Fruit fly (Drosophila melanogaster): Measurements from ENCODE around the gene grp.
A peak's percentile ranks its signal among the peaks of the same experiment; 100 is the strongest.

grp gene

dm6 chr2L:16672290-16672689 lies 7.6 kb upstream of the grp start:
- TF ChIP-seq pros (GFP tag; optimal IDR thresholded peaks at IDR 0.05) (no peak), Ada2b (GFP tag; IDR thresholded peaks at IDR 0.05) (0 out of 2 replicates have a peak, but pooled peaks have one; percentile 7), lab (GFP tag; optimal IDR thresholded peaks at IDR 0.05) (no peak), CG15514 (GFP tag; optimal IDR thresholded peaks at IDR 0.05) (no peak), Sry-δ (GFP tag; optimal IDR thresholded peaks at IDR 0.05) (no peak), tin (GFP tag; optimal IDR thresholded peaks at IDR 0.05) (no peak), Drgx (GFP tag; IDR thresholded peaks at IDR 0.05) (peak; percentile 52), dysf (GFP tag; IDR thresholded peaks at IDR 0.05) (0 out of 3 replicates have a peak, but pooled peaks have one; percentile 14), CG2116 (GFP tag; optimal IDR thresholded peaks at IDR 0.05) (no peak), Six4 (GFP tag; optimal IDR thresholded peaks at IDR 0.05) (no peak), sens (GFP tag) (peak; percentile 73)

- no peak for TF ChIP-seq sqz (GFP tag; optimal IDR thresholded peaks at IDR 0.05)
- no peak for TF ChIP-seq TFAM (GFP tag; optimal IDR thresholded peaks at IDR 0.05)
- no peak for TF ChIP-seq Gug (GFP tag; IDR thresholded peaks at IDR 0.05)
- TF ChIP-seq YL-1 (GFP tag; optimal IDR thresholded peaks at IDR 0.05) = peak; percentile 56
- no peak for TF ChIP-seq Stat92E (GFP tag; optimal IDR thresholded peaks at IDR 0.05)
- no peak for TF ChIP-seq Bdp1 (GFP tag; optimal IDR thresholded peaks at IDR 0.05)
- TF ChIP-seq MESR4 (GFP tag; optimal IDR thresholded peaks at IDR 0.05) = peak; percentile 72
- TF ChIP-seq CG5245 (GFP tag; optimal IDR thresholded peaks at IDR 0.05) = no peak
- peak; percentile 86 for TF ChIP-seq vnd (GFP tag; IDR thresholded peaks at IDR 0.05; ENCODE audit: partially characterized antibody)
- TF ChIP-seq mld (GFP tag; IDR thresholded peaks at IDR 0.05; ENCODE audit: partially characterized antibody) = peak; percentile 70; the same call in 2 of the 3 replicates
- no peak for TF ChIP-seq tap (tag; optimal IDR thresholded peaks at IDR 0.05)
- peak; percentile 18 for TF ChIP-seq caup (GFP tag; optimal IDR thresholded peaks at IDR 0.05; ENCODE audit: severe bottlenecking)
- TF ChIP-seq cas (GFP tag; IDR thresholded peaks at IDR 0.05) = no peak
- no peak for TF ChIP-seq CG10147 (GFP tag; optimal IDR thresholded peaks at IDR 0.05)
- TF ChIP-seq phol (tag; optimal IDR thresholded peaks at IDR 0.05) = peak; percentile 10
- TF ChIP-seq lbe (GFP tag; optimal IDR thresholded peaks at IDR 0.05) = peak; percentile 84
- TF ChIP-seq Dip2 (GFP tag; IDR thresholded peaks at IDR 0.05) = no peak
- TF ChIP-seq fd102C (GFP tag; optimal IDR thresholded peaks at IDR 0.05) = no peak
- TF ChIP-seq fru (optimal IDR thresholded peaks at IDR 0.05) = no peak
- peak; percentile 98 for TF ChIP-seq CG7745 (tag; optimal IDR thresholded peaks at IDR 0.05)
- no peak for TF ChIP-seq repo (GFP tag; optimal IDR thresholded peaks at IDR 0.05)
- no peak for TF ChIP-seq CG16815 (GFP tag; optimal IDR thresholded peaks at IDR 0.05)
- TF ChIP-seq CG11085 (GFP tag; IDR thresholded peaks at IDR 0.05) = no peak
- TF ChIP-seq HHEX (GFP tag; optimal IDR thresholded peaks at IDR 0.05) = no peak
- TF ChIP-seq CG6854 (GFP tag; optimal IDR thresholded peaks at IDR 0.05) = no peak
- peak; percentile 9 for TF ChIP-seq CG18011 (GFP tag; optimal IDR thresholded peaks at IDR 0.05)
- no peak for TF ChIP-seq stc (GFP tag; IDR thresholded peaks at IDR 0.05)
- no peak for TF ChIP-seq zf30C (GFP tag; optimal IDR thresholded peaks at IDR 0.05)
- TF ChIP-seq CG8388 (GFP tag; optimal IDR thresholded peaks at IDR 0.05) = no peak
- peak; percentile 79 for TF ChIP-seq ato (GFP tag; IDR thresholded peaks at IDR 0.05; ENCODE audit: partially characterized antibody)
- no peak for TF ChIP-seq oc (tag; optimal IDR thresholded peaks at IDR 0.05)
- TF ChIP-seq Bteb2 (GFP tag; optimal IDR thresholded peaks at IDR 0.05) = no peak
- TF ChIP-seq Ada2b (GFP tag; IDR thresholded peaks at IDR 0.05) = no peak
- TF ChIP-seq HmgD (GFP tag; optimal IDR thresholded peaks at IDR 0.05) = peak; percentile 33
- TF ChIP-seq Fer1 (GFP tag; optimal IDR thresholded peaks at IDR 0.05) = no peak
- TF ChIP-seq nau (GFP tag; optimal IDR thresholded peaks at IDR 0.05) = no peak
- TF ChIP-seq nerfin-1 (tag; optimal IDR thresholded peaks at IDR 0.05) = peak; percentile 29
- TF ChIP-seq Ptx1 (GFP tag; IDR thresholded peaks at IDR 0.05) = no peak
Observed at dm6 chr2L:16676651-16677359, 3.0 kb upstream of the grp start, which contains the start of the genes Trpgamma and her. Gene Trpgamma (minus strand): TSS chr2L:16676701. Gene her (plus strand): TSS chr2L:16677185.
